Worm (Caenorhabditis elegans) whole organism, L1 larva: Measurements from ENCODE around the gene srj-33.
A peak's percentile ranks its signal among the peaks of the same experiment; 100 is the strongest.

Experiments used
- C16A3.4 ChIP-seq: fragments of 150-350 bp; optimal IDR thresholded peaks from 2 replicates; lab custom pipeline; 2014; ENCODE audit warnings: missing biosample characterization, missing genetic modification characterization
- aly-2 ChIP-seq: fragments of 150-350 bp; optimal IDR thresholded peaks from 2 replicates; lab custom pipeline; 2014; ENCODE audit warnings: missing biosample characterization, missing genetic modification characterization
- ama-1 ChIP-seq: fragments of 150-350 bp; optimal IDR thresholded peaks from 2 replicates; lab custom pipeline; 2014
- ceh-8 ChIP-seq: fragments of 200-800 bp; sonication (Bioruptor generic); optimal IDR thresholded peaks from 2 replicates; lab custom pipeline; 2018; ENCODE audit warnings: mild to moderate bottlenecking, missing genetic modification characterization, moderate library complexity, missing compliant biosample characterization
- ces-1 ChIP-seq: fragments of 150-350 bp; optimal IDR thresholded peaks from 2 replicates; lab custom pipeline; 2014; ENCODE audit warnings: missing biosample characterization, missing genetic modification reagents, missing genetic modification characterization
- efl-1 ChIP-seq, 4 experiments: fragments of 150-350 bp; optimal IDR thresholded peaks in 3 of 4; peaks in 1 of 4; 1 replicate in 1 of 4; 2 replicates in 3 of 4; lab custom pipeline; 2014; ENCODE audit warnings: missing biosample characterization in 2 of 4, missing genetic modification characterization in 2 of 4, missing genetic modification reagents in 2 of 4
- efl-3 ChIP-seq: fragments of 200-800 bp; sonication (Bioruptor generic); optimal IDR thresholded peaks from 2 replicates; lab custom pipeline; 2018; ENCODE audit warnings: mild to moderate bottlenecking, missing genetic modification characterization, missing compliant biosample characterization
- egl-27 ChIP-seq, 2 experiments: fragments of 150-350 bp in 1 of 2; sonication (generic microtip); optimal IDR thresholded peaks; 3 replicates each; lab custom pipeline; 2017 to 2018; ENCODE audit warnings: missing biosample characterization in 2 of 2, missing genetic modification characterization in 2 of 2, missing genetic modification reagents in 2 of 2
- elt-2 ChIP-seq: sonication (generic microtip); optimal IDR thresholded peaks from 2 replicates; lab custom pipeline; 2016; ENCODE audit warnings: missing genetic modification characterization, mild to moderate bottlenecking, inconsistent platforms, missing compliant biosample characterization, missing genetic modification reagents
- elt-3 ChIP-seq, 6 experiments: fragments of 150-350 bp in 1 of 6; sonication (generic microtip); optimal IDR thresholded peaks; 2 replicates each; lab custom pipeline; 2017 to 2018; ENCODE audit warnings: missing biosample characterization in 6 of 6, missing genetic modification characterization in 6 of 6, inconsistent platforms in 1 of 6
- irx-1 ChIP-seq: sonication (generic microtip); optimal IDR thresholded peaks from 2 replicates; lab custom pipeline; 2016; ENCODE audit warnings: missing genetic modification characterization, missing compliant biosample characterization
- isw-1 ChIP-seq: fragments of 200-800 bp; sonication (Bioruptor generic); IDR thresholded peaks from 2 replicates; pipeline ENCODE4 v1.3.6; 2022; ENCODE audit warnings: missing genetic modification characterization, missing compliant biosample characterization
- jun-1 ChIP-seq: fragments of 150-350 bp; optimal IDR thresholded peaks from 2 replicates; lab custom pipeline; 2014; ENCODE audit warnings: missing biosample characterization, missing genetic modification reagents, missing genetic modification characterization
- lin-14 ChIP-seq: fragments of 200-800 bp; sonication (Bioruptor generic); optimal IDR thresholded peaks from 2 replicates; lab custom pipeline; 2018; ENCODE audit warnings: mild to moderate bottlenecking, missing genetic modification characterization, moderate library complexity, missing compliant biosample characterization
- lin-35 ChIP-seq, 2 experiments: fragments of 150-350 bp; optimal IDR thresholded peaks; 2 replicates each; lab custom pipeline; 2014; ENCODE audit warnings: missing biosample characterization in 2 of 2, missing genetic modification characterization in 2 of 2, missing genetic modification reagents in 2 of 2
- lsy-2 ChIP-seq, 2 experiments: fragments of 150-350 bp; optimal IDR thresholded peaks; 2 replicates each; lab custom pipeline; 2014; ENCODE audit warnings: missing biosample characterization in 2 of 2, missing genetic modification characterization in 2 of 2
- mep-1 ChIP-seq: fragments of 150-350 bp; optimal IDR thresholded peaks from 2 replicates; lab custom pipeline; 2014; ENCODE audit warnings: missing biosample characterization, missing genetic modification characterization
- nhr-19 ChIP-seq: fragments of 200-800 bp; sonication (Bioruptor generic); conservative IDR thresholded peaks from 2 replicates; pipeline ENCODE4 v1.3.6; 2022; ENCODE audit warnings: missing genetic modification characterization, missing compliant biosample characterization
- nhr-20 ChIP-seq: sonication (generic microtip); optimal IDR thresholded peaks from 2 replicates; lab custom pipeline; 2016; ENCODE audit warnings: mild to moderate bottlenecking, missing genetic modification characterization, missing compliant biosample characterization
- nhr-237 ChIP-seq: fragments of 150-350 bp; optimal IDR thresholded peaks from 2 replicates; lab custom pipeline; 2014; ENCODE audit warnings: missing biosample characterization, missing genetic modification characterization
- nhr-71 ChIP-seq: sonication (generic microtip); optimal IDR thresholded peaks from 2 replicates; lab custom pipeline; 2016; ENCODE audit warnings: mild to moderate bottlenecking, missing genetic modification characterization, moderate library complexity, missing compliant biosample characterization
- nhr-85 ChIP-seq: sonication (generic microtip); peaks from one replicate; lab custom pipeline; 2016; ENCODE audit warnings: missing genetic modification characterization, inconsistent platforms, missing compliant biosample characterization
- nhr-90 ChIP-seq: sonication (generic microtip); optimal IDR thresholded peaks from 2 replicates; lab custom pipeline; 2016; ENCODE audit warnings: mild to moderate bottlenecking, missing genetic modification characterization, missing compliant biosample characterization; ENCODE audit not compliant: poor library complexity
- pag-3 ChIP-seq: sonication (generic microtip); optimal IDR thresholded peaks from 2 replicates; lab custom pipeline; 2017; ENCODE audit warnings: missing genetic modification characterization, mild to moderate bottlenecking, missing compliant biosample characterization, antibody characterized with exemption, borderline replicate concordance; ENCODE audit not compliant: insufficient read depth
- pax-3 ChIP-seq: fragments of 200-800 bp; sonication (Bioruptor generic); optimal IDR thresholded peaks from 2 replicates; lab custom pipeline; 2018; ENCODE audit warnings: mild to moderate bottlenecking, missing genetic modification characterization, moderate library complexity, missing compliant biosample characterization
- pqm-1 ChIP-seq: sonication (generic microtip); optimal IDR thresholded peaks from 3 replicates; lab custom pipeline; 2017; ENCODE audit warnings: missing biosample characterization, missing genetic modification characterization
- rnt-1 ChIP-seq: sonication (generic microtip); optimal IDR thresholded peaks from 2 replicates; lab custom pipeline; 2016; ENCODE audit warnings: mild to moderate bottlenecking, missing genetic modification characterization, moderate library complexity, missing compliant biosample characterization
- snpc-4 ChIP-seq: fragments of 150-350 bp; optimal IDR thresholded peaks from 2 replicates; lab custom pipeline; 2014; ENCODE audit warnings: missing biosample characterization, missing genetic modification characterization
- snu-23 ChIP-seq: sonication (generic microtip); optimal IDR thresholded peaks from 2 replicates; lab custom pipeline; 2016; ENCODE audit warnings: missing genetic modification characterization, missing compliant biosample characterization
- sox-4 ChIP-seq: sonication (generic microtip); optimal IDR thresholded peaks from 2 replicates; lab custom pipeline; 2016; ENCODE audit warnings: missing genetic modification characterization, missing compliant biosample characterization
- sptf-1 ChIP-seq: fragments of 150-350 bp; optimal IDR thresholded peaks from 2 replicates; lab custom pipeline; 2014; ENCODE audit warnings: missing biosample characterization, missing genetic modification characterization
- tbx-2 ChIP-seq: sonication (generic microtip); optimal IDR thresholded peaks from 2 replicates; lab custom pipeline; 2016; ENCODE audit warnings: missing genetic modification characterization, missing compliant biosample characterization
- tlp-1 ChIP-seq: fragments of 150-350 bp; optimal IDR thresholded peaks from 2 replicates; lab custom pipeline; 2014; ENCODE audit warnings: missing biosample characterization, missing genetic modification characterization
- unc-30 ChIP-seq: sonication (generic microtip); optimal IDR thresholded peaks from 2 replicates; lab custom pipeline; 2017; ENCODE audit warnings: missing biosample characterization, missing genetic modification characterization
- unc-86 ChIP-seq: sonication (generic microtip); optimal IDR thresholded peaks from 2 replicates; lab custom pipeline; 2016; ENCODE audit warnings: missing genetic modification characterization, missing compliant biosample characterization
- unc-98 ChIP-seq: fragments of 200-800 bp; sonication (Bioruptor generic); IDR thresholded peaks from 2 replicates; pipeline ENCODE4 v1.3.6; 2022; ENCODE audit warnings: missing genetic modification characterization, missing compliant biosample characterization
- xbp-1 ChIP-seq: sonication (generic microtip); optimal IDR thresholded peaks from 2 replicates; lab custom pipeline; 2016; ENCODE audit warnings: missing genetic modification characterization, missing compliant biosample characterization
- zag-1 ChIP-seq: fragments of 150-350 bp; optimal IDR thresholded peaks from 2 replicates; lab custom pipeline; 2014; ENCODE audit warnings: missing biosample characterization, missing genetic modification characterization
- ztf-11 ChIP-seq, 2 experiments: sonication (generic microtip); optimal IDR thresholded peaks; 2 replicates each; lab custom pipeline; 2016 to 2017; ENCODE audit warnings: missing genetic modification characterization in 2 of 2, missing biosample characterization in 1 of 2, missing compliant biosample characterization in 1 of 2

srj-33 gene

ce11 chrV:9927954-9928353, 9.4 kb downstream of the srj-33 start:
- TF ChIP-seq aly-2 (tag; lab: Kevin White, UChicago) (no peak), lin-35 (GFP tag; optimal IDR thresholded peaks at IDR 0.05; lab: Kevin White, UChicago) (peak in 1 of 2 experiments; percentile 28), efl-1 (optimal IDR thresholded peaks at IDR 0.05; lab: Kevin White, UChicago) (no peak), efl-1 (GFP tag; optimal IDR thresholded peaks at IDR 0.05 in 1 of 2; lab: Kevin White, UChicago) (no peak), elt-2 (tag; lab: Kevin White, UChicago) (peak; percentile 73)

ce11 chrV:9927381-9927780, 10.0 kb downstream of the srj-33 start:
- TF ChIP-seq efl-1 (optimal IDR thresholded peaks at IDR 0.05; lab: Kevin White, UChicago) = no peak
- peak in 1 of 2 experiments; percentile 34 for TF ChIP-seq efl-1 (GFP tag; optimal IDR thresholded peaks at IDR 0.05 in 1 of 2; lab: Kevin White, UChicago)
- no peak for TF ChIP-seq sox-4 (tag; lab: Kevin White, UChicago)
- TF ChIP-seq lsy-2 (tag; optimal IDR thresholded peaks at IDR 0.05; lab: Kevin White, UChicago) = no peak
- TF ChIP-seq unc-98 = no peak
- TF ChIP-seq sptf-1 (tag; lab: Kevin White, UChicago) = no peak

ce11 chrV:9926240-9926639, 11.1 kb downstream of the srj-33 start, which contains the start of gene C50H2.13:
Gene C50H2.13, plus strand, starts transcription at chrV:9926540.
- no peak for TF ChIP-seq nhr-19 (GFP tag; lab: Robert Waterston, UW)
- no peak for TF ChIP-seq zag-1 (tag; lab: Kevin White, UChicago)
- TF ChIP-seq rnt-1 (tag; lab: Kevin White, UChicago) = no peak
- no peak for TF ChIP-seq irx-1 (tag; lab: Kevin White, UChicago)
- TF ChIP-seq tlp-1 (tag; lab: Kevin White, UChicago) = no peak
- TF ChIP-seq elt-3 (tag; optimal IDR thresholded peaks at IDR 0.05; lab: Kevin White, UChicago) = no peak
- no peak for TF ChIP-seq xbp-1 (tag; lab: Kevin White, UChicago)
- TF ChIP-seq unc-30 (tag; lab: Kevin White, UChicago) = no peak
- TF ChIP-seq sptf-1 (tag; lab: Kevin White, UChicago) = no peak
- no peak for TF ChIP-seq egl-27 (tag; optimal IDR thresholded peaks at IDR 0.05; lab: Kevin White, UChicago)
- TF ChIP-seq elt-2 (tag; lab: Kevin White, UChicago) = no peak
- TF ChIP-seq ces-1 = no peak
- TF ChIP-seq efl-3 (GFP tag; lab: Kevin White, UChicago) = no peak
- TF ChIP-seq efl-1 (optimal IDR thresholded peaks at IDR 0.05; lab: Kevin White, UChicago) = no peak
- no peak for TF ChIP-seq efl-1 (GFP tag; optimal IDR thresholded peaks at IDR 0.05 in 1 of 2; lab: Kevin White, UChicago)
- TF ChIP-seq nhr-237 = no peak
- no peak for TF ChIP-seq nhr-20 (tag; lab: Kevin White, UChicago)
- TF ChIP-seq pax-3 (tag; lab: Kevin White, UChicago) = no peak
- no peak for TF ChIP-seq lin-14 (GFP tag; lab: Kevin White, UChicago)
- no peak for TF ChIP-seq ceh-8
- TF ChIP-seq, all 84 proteins: peak for 0

ce11 chrV:9925647-9926046, 11.7 kb downstream of the srj-33 start:
- peak; percentile 2 for TF ChIP-seq nhr-71
- no peak for TF ChIP-seq efl-1 (optimal IDR thresholded peaks at IDR 0.05; lab: Kevin White, UChicago)
- TF ChIP-seq efl-1 (GFP tag; optimal IDR thresholded peaks at IDR 0.05 in 1 of 2; lab: Kevin White, UChicago) = peak in 1 of 2 experiments; percentile 27
- peak; percentile 39 for TF ChIP-seq pqm-1 (tag; lab: Kevin White, UChicago)
- peak; percentile 19 for TF ChIP-seq nhr-90 (tag; lab: Kevin White, UChicago)
- peak; percentile 96 for TF ChIP-seq elt-2 (tag; lab: Kevin White, UChicago)
- TF ChIP-seq lin-35 (GFP tag; optimal IDR thresholded peaks at IDR 0.05; lab: Kevin White, UChicago) = no peak
- no peak for TF ChIP-seq mep-1 (tag; lab: Kevin White, UChicago)
- peak; percentile 43 for TF ChIP-seq jun-1
- TF ChIP-seq isw-1 (GFP tag; lab: Robert Waterston, UW) = no peak
- TF ChIP-seq nhr-85 = no peak
- no peak for TF ChIP-seq unc-86 (tag; lab: Kevin White, UChicago)
- no peak for TF ChIP-seq tbx-2 (tag; lab: Kevin White, UChicago)

- TF ChIP-seq ztf-11 (tag; optimal IDR thresholded peaks at IDR 0.05; lab: Kevin White, UChicago) = no peak
- TF ChIP-seq C16A3.4 (tag; lab: Kevin White, UChicago) = no peak
- TF ChIP-seq tbx-2 (tag; lab: Kevin White, UChicago) = no peak
- TF ChIP-seq zag-1 (tag; lab: Kevin White, UChicago) = no peak
- TF ChIP-seq ama-1 (lab: Kevin White, UChicago) = no peak
- no peak for TF ChIP-seq xbp-1 (tag; lab: Kevin White, UChicago)
- TF ChIP-seq mep-1 (tag; lab: Kevin White, UChicago) = no peak
- TF ChIP-seq pag-3 = no peak
- TF ChIP-seq pqm-1 (tag; lab: Kevin White, UChicago) = peak; percentile 1
- TF ChIP-seq elt-2 (tag; lab: Kevin White, UChicago) = peak; percentile 52
- TF ChIP-seq lsy-2 (tag; optimal IDR thresholded peaks at IDR 0.05; lab: Kevin White, UChicago) = no peak
- TF ChIP-seq snpc-4 (tag; lab: Kevin White, UChicago) = no peak
- TF ChIP-seq snu-23 (GFP tag; lab: Kevin White, UChicago) = no peak
- no peak for TF ChIP-seq ceh-8
- TF ChIP-seq, all 84 proteins: peak for 2
Observed at ce11 chrV:9924389-9924788, 12.9 kb downstream of the srj-33 start.
